Fruit fly (Drosophila melanogaster): ENCODE data around the gene CG13692.

The CG13692 gene

DNA sequence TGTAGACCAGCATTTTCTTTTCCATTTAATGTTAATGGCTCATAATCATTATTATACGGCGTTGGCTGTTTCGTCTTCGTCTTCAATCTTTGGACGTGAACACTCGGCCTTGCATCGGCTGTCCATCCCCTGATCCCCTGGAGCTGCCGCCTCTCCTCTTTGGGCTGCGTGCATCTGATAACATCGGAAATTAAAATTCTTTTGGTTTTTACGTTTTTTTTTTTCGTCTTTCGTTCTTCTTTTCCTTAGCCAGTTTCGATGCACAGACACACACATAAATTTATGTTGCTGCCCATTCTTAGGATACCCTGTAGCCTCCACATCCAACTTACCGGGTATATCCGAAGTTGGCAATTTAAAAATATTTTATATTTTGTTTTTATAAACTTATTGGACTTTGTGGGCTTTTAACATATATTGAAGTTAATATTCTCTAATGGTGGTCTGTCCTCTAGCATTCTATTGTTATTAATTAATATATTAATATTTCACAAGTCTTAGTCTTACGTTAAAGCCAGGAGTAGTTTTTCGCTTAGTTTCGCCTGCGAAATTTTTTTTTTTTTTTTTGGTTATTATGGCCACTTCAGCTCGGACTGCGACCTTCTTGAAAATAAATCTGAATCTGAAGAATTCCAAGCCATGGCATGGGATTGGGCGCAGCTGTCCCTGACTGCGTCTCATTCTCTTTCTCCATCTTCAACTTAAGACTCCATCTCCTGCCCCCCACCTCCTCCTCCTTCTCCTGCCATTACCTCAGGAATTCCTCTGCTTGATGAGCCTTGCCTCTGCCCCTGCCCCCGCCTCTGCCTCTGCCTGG is 19.3 kb downstream of the CG13692 start (continued):
- 0 out of 2 replicates have a peak, but pooled peaks have one; percentile 26 for TF ChIP-seq chm (GFP tag; IDR thresholded peaks at IDR 0.05)
- no peak for TF ChIP-seq CG3847 (GFP tag; IDR thresholded peaks at IDR 0.05)
- TF ChIP-seq scrt (GFP tag; optimal IDR thresholded peaks at IDR 0.05): no peak
- TF ChIP-seq Dip2 (GFP tag; IDR thresholded peaks at IDR 0.05): no peak
- TF ChIP-seq CG15479 (GFP tag; optimal IDR thresholded peaks at IDR 0.05): no peak
- TF ChIP-seq BEAF-32 (GFP tag; optimal IDR thresholded peaks at IDR 0.05): no peak
- no peak for TF ChIP-seq CG11398 (GFP tag; optimal IDR thresholded peaks at IDR 0.05)
- peak; percentile 88 for TF ChIP-seq D19A (tag; optimal IDR thresholded peaks at IDR 0.05)
- TF ChIP-seq trem (tag; optimal IDR thresholded peaks at IDR 0.05): peak; percentile 70
- no peak for TF ChIP-seq CG10462 (GFP tag; optimal IDR thresholded peaks at IDR 0.05)
- TF ChIP-seq lbe (GFP tag; optimal IDR thresholded peaks at IDR 0.05): peak; percentile 85
- TF ChIP-seq dati (GFP tag; IDR thresholded peaks at IDR 0.05): no peak
- peak; percentile 44; the same call in 1 of the 3 replicates for TF ChIP-seq CG11093 (GFP tag; IDR thresholded peaks at IDR 0.05)
- peak; percentile 39 for TF ChIP-seq CG11504 (tag; optimal IDR thresholded peaks at IDR 0.05)
- TF ChIP-seq bowl (GFP tag; IDR thresholded peaks at IDR 0.05): no peak
- TF ChIP-seq Sin3A (optimal IDR thresholded peaks at IDR 0.05): no peak
- peak; percentile 27 for TF ChIP-seq CG9437 (GFP tag; optimal IDR thresholded peaks at IDR 0.05)
- no peak for TF ChIP-seq fu2 (GFP tag; optimal IDR thresholded peaks at IDR 0.05)
- TF ChIP-seq pzg (GFP tag; optimal IDR thresholded peaks at IDR 0.05): no peak
- no peak for TF ChIP-seq ase (GFP tag; IDR thresholded peaks at IDR 0.05)
- TF ChIP-seq Gug (GFP tag; IDR thresholded peaks at IDR 0.05): no peak
- TF ChIP-seq CG33213 (GFP tag; optimal IDR thresholded peaks at IDR 0.05): no peak
- TF ChIP-seq Oli (tag; optimal IDR thresholded peaks at IDR 0.05): peak; percentile 62
- TF ChIP-seq CG5245 (GFP tag; optimal IDR thresholded peaks at IDR 0.05): peak; percentile 3
- no peak for TF ChIP-seq HHEX (GFP tag; optimal IDR thresholded peaks at IDR 0.05)
- TF ChIP-seq CG6683 (GFP tag; optimal IDR thresholded peaks at IDR 0.05): no peak
- TF ChIP-seq CG15696 (tag; optimal IDR thresholded peaks at IDR 0.05): peak; percentile 89
- TF ChIP-seq CG10959 (GFP tag; IDR thresholded peaks at IDR 0.05): peak; percentile 76
- no peak for TF ChIP-seq wor (GFP tag; IDR thresholded peaks at IDR 0.05)
- no peak for TF ChIP-seq CG8944 (GFP tag; optimal IDR thresholded peaks at IDR 0.05)
- TF ChIP-seq CG30431 (GFP tag; optimal IDR thresholded peaks at IDR 0.05): peak; percentile 58
- no peak for TF ChIP-seq maf-S (GFP tag; optimal IDR thresholded peaks at IDR 0.05)
- no peak for TF ChIP-seq Rfx (GFP tag; IDR thresholded peaks at IDR 0.05)
- TF ChIP-seq CG4424 (GFP tag; optimal IDR thresholded peaks at IDR 0.05): peak; percentile 60
- TF ChIP-seq stc (GFP tag; IDR thresholded peaks at IDR 0.05): no peak
- TF ChIP-seq sqz (GFP tag; optimal IDR thresholded peaks at IDR 0.05): peak; percentile 72
- no peak for TF ChIP-seq Awh (GFP tag; IDR thresholded peaks at IDR 0.05)
- TF ChIP-seq CG4730 (GFP tag; IDR thresholded peaks at IDR 0.05): no peak
- peak; percentile 70 for TF ChIP-seq CG4404 (GFP tag; IDR thresholded peaks at IDR 0.05)
- TF ChIP-seq CG2712 (tag; optimal IDR thresholded peaks at IDR 0.05): peak; percentile 88
- TF ChIP-seq CG12942 (GFP tag; optimal IDR thresholded peaks at IDR 0.05): no peak
- peak; percentile 76 for TF ChIP-seq pros (GFP tag; optimal IDR thresholded peaks at IDR 0.05)
- TF ChIP-seq CG30020 (tag; optimal IDR thresholded peaks at IDR 0.05): peak; percentile 24
- TF ChIP-seq CG16813 (GFP tag; IDR thresholded peaks at IDR 0.05; ENCODE audit: partially characterized antibody): no peak
- peak; percentile 78 for TF ChIP-seq Xrp1 (GFP tag; IDR thresholded peaks at IDR 0.05)
- TF ChIP-seq bsh (GFP tag; optimal IDR thresholded peaks at IDR 0.05): peak; percentile 71 to 85
- TF ChIP-seq sens (GFP tag): peak; percentile 73
- peak; percentile 73 for TF ChIP-seq crol (GFP tag; IDR thresholded peaks at IDR 0.05)
- TF ChIP-seq CG31441 (GFP tag; IDR thresholded peaks at IDR 0.05): peak; percentile 66
- TF ChIP-seq CG33557 (GFP tag; optimal IDR thresholded peaks at IDR 0.05): peak; percentile 84

All from whole organism, embryonic.